Worm (Caenorhabditis elegans): ENCODE measurements around the gene srg-67.

DNA sequence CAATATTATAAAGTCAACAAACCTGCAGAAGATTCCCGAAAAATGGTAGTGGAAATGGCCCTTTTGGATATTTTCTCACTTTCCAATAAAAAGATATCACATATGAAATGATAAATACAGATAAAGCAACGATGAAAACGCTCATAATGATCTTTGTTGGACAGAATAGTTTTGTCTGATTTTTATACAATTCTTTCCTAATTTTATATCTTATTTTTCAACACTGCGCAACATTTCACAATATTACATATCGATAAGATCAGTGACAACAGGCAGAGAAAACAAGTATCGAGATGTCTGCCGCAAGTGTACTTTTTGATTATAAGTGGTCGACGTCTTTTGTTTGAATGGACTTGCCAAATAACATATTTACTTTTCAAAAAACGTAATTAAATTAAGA lies 39.7 kb downstream of the srg-67 start, which contains the start of gene cyp-14A5:
- TF ChIP-seq dao-5 (tag; optimal IDR thresholded peaks at IDR 0.05): no peak
- no peak for TF ChIP-seq him-1 (tag; optimal IDR thresholded peaks at IDR 0.05)
- no peak for TF ChIP-seq W03F9.2 (tag; optimal IDR thresholded peaks at IDR 0.05)
